Fruit fly (Drosophila melanogaster) ovary, adult (tissue): Measurements from ENCODE around the gene PLCXD.

ENCODE experiments used
- CG17801 ChIP-seq: fragments of 200-800 bp; optimal IDR thresholded peaks from 2 replicates; lab custom pipeline; 2019; ENCODE audit warnings: missing biosample characterization, mild to moderate bottlenecking, missing genetic modification characterization, moderate library complexity; ENCODE audit not compliant: partially characterized antibody

The PLCXD gene

dm6 chr2L:12078695-12079094, 29.5 kb downstream of the PLCXD start:
- TF ChIP-seq CG17801 (GFP tag; lab: Kevin White, UChicago): no peak

dm6 chr2L:12079827-12080381, 30.7 kb downstream of the PLCXD start:
- TF ChIP-seq CG17801 (GFP tag; lab: Kevin White, UChicago): no peak

- TF ChIP-seq CG17801 (GFP tag; lab: Kevin White, UChicago): no peak
These were observed 32.0 kb downstream of the PLCXD start for dm6 chr2L:12081118-12081665.

dm6 chr2L:12085010-12085409, 35.8 kb downstream of the PLCXD start:
- no peak for TF ChIP-seq CG17801 (GFP tag; lab: Kevin White, UChicago)

dm6 chr2L:12085619-12086171, 36.5 kb downstream of the PLCXD start, which contains the start of gene prd:
prd (minus strand) TSS chr2L:12085827.
- TF ChIP-seq CG17801 (GFP tag; lab: Kevin White, UChicago): no peak

dm6 chr2L:12087442-12087841, 38.2 kb downstream of the PLCXD start:
- no peak for TF ChIP-seq CG17801 (GFP tag; lab: Kevin White, UChicago)

dm6 chr2L:12089145-12089544, 39.9 kb downstream of the PLCXD start:
- TF ChIP-seq CG17801 (GFP tag; lab: Kevin White, UChicago): no peak

- no peak for TF ChIP-seq CG17801 (GFP tag; lab: Kevin White, UChicago)
These were observed 42.3 kb downstream of the PLCXD start, which contains the start of gene Pex19 for dm6 chr2L:12091522-12091921. Pex19 (plus strand) TSS chr2L:12091822.

- no peak for TF ChIP-seq CG17801 (GFP tag; lab: Kevin White, UChicago)
These were observed 42.8 kb downstream of the PLCXD start for dm6 chr2L:12092041-12092440.

dm6 chr2L:12092719-12093118, 43.5 kb downstream of the PLCXD start:
- no peak for TF ChIP-seq CG17801 (GFP tag; lab: Kevin White, UChicago)

- TF ChIP-seq CG17801 (GFP tag; lab: Kevin White, UChicago): no peak
These were observed 44.4 kb downstream of the PLCXD start for dm6 chr2L:12093652-12094051.

- TF ChIP-seq CG17801 (GFP tag; lab: Kevin White, UChicago): no peak
These were observed 47.2 kb downstream of the PLCXD start, which contains the start of the genes CG6712 and Mt2 for dm6 chr2L:12096396-12096813. CG6712 (minus strand) TSS chr2L:12096511. Mt2 (plus strand) TSS chr2L:12096525.

- TF ChIP-seq CG17801 (GFP tag; lab: Kevin White, UChicago): no peak
These were observed 48.5 kb downstream of the PLCXD start, which contains the start of gene Ced-12 for dm6 chr2L:12097698-12098097. Ced-12 (plus strand) TSS chr2L:12097838.
